Fruit fly (Drosophila melanogaster) whole organism, embryonic: ENCODE results near the gene CG31548.

ENCODE experiments used
- Bgb ChIP-seq: fragments of 200-800 bp; sonication (Bioruptor generic); IDR thresholded peaks from 2 replicates; pipeline ENCODE4 v1.3.6; 2022; ENCODE audit warnings: missing biosample characterization, missing genetic modification characterization; ENCODE audit not compliant: partially characterized antibody
- CG10209 ChIP-seq: fragments of 200-800 bp; sonication (Bioruptor generic); optimal IDR thresholded peaks from 3 replicates; lab custom pipeline; 2017; ENCODE audit warnings: missing biosample characterization, mild to moderate bottlenecking, missing genetic modification characterization, missing genetic modification reagents
- CG10565 ChIP-seq: fragments of 200-800 bp; sonication (Bioruptor generic); optimal IDR thresholded peaks from 3 replicates; lab custom pipeline; 2016; ENCODE audit warnings: missing biosample characterization, mild to moderate bottlenecking, missing genetic modification characterization
- CG12071 ChIP-seq: fragments of 200-800 bp; sonication (Bioruptor generic); optimal IDR thresholded peaks from 3 replicates; lab custom pipeline; 2018; ENCODE audit warnings: missing biosample characterization, mild to moderate bottlenecking, missing genetic modification characterization
- CG12219 ChIP-seq: fragments of 200-800 bp; sonication (Bioruptor generic); optimal IDR thresholded peaks from 3 replicates; lab custom pipeline; 2018; ENCODE audit warnings: missing biosample characterization, mild to moderate bottlenecking, missing genetic modification characterization
- CG12744 ChIP-seq: fragments of 200-800 bp; sonication (Bioruptor generic); optimal IDR thresholded peaks from 2 replicates; lab custom pipeline; 2016; ENCODE audit warnings: missing biosample characterization, missing genetic modification characterization
- CG15011 ChIP-seq: fragments of 200-800 bp; sonication (Bioruptor generic); optimal IDR thresholded peaks from 3 replicates; lab custom pipeline; 2018; ENCODE audit warnings: missing biosample characterization, mild to moderate bottlenecking, missing genetic modification characterization
- CG17186 ChIP-seq: fragments of 200-800 bp; sonication (Bioruptor generic); optimal IDR thresholded peaks from 3 replicates; lab custom pipeline; 2017; ENCODE audit warnings: missing biosample characterization, missing genetic modification reagents, missing genetic modification characterization
- CG17361 ChIP-seq: fragments of 200-800 bp; sonication (Bioruptor generic); IDR thresholded peaks from 3 replicates; pipeline ENCODE4 v1.3.6; 2022; ENCODE audit warnings: missing biosample characterization, missing genetic modification characterization
- CG17612 ChIP-seq: fragments of 200-800 bp; sonication (Bioruptor generic); IDR thresholded peaks from 2 replicates; pipeline ENCODE4 v1.3.6; 2022; ENCODE audit warnings: missing biosample characterization, missing genetic modification characterization
- CG34422 ChIP-seq: fragments of 200-800 bp; sonication (Bioruptor generic); IDR thresholded peaks from 3 replicates; pipeline ENCODE4 v1.3.6; 2022; ENCODE audit warnings: missing biosample characterization, missing genetic modification characterization
- CG42726 ChIP-seq: fragments of 200-800 bp; sonication (Bioruptor generic); IDR thresholded peaks from 2 replicates; pipeline ENCODE4 v1.3.6; 2022; ENCODE audit warnings: missing biosample characterization, missing genetic modification characterization; ENCODE audit not compliant: partially characterized antibody
- CG6791 ChIP-seq: fragments of 200-800 bp; sonication (Bioruptor generic); IDR thresholded peaks from 3 replicates; pipeline ENCODE4 v1.3.6; 2022; ENCODE audit warnings: missing biosample characterization, missing genetic modification characterization; ENCODE audit not compliant: partially characterized antibody
- CG7839 ChIP-seq: fragments of 200-800 bp; sonication (Bioruptor generic); optimal IDR thresholded peaks from 3 replicates; lab custom pipeline; 2018; ENCODE audit warnings: missing biosample characterization, mild to moderate bottlenecking, missing genetic modification characterization, moderate library complexity
- CG8359 ChIP-seq: fragments of 200-800 bp; sonication (Bioruptor generic); optimal IDR thresholded peaks from 2 replicates; lab custom pipeline; 2017; ENCODE audit warnings: missing biosample characterization, mild to moderate bottlenecking, missing genetic modification characterization, borderline replicate concordance
- CG8478 ChIP-seq: fragments of >200 bp; optimal IDR thresholded peaks from 2 replicates; lab custom pipeline; 2018
- CG8944 ChIP-seq: fragments of 200-800 bp; sonication (Bioruptor generic); optimal IDR thresholded peaks from 3 replicates; lab custom pipeline; 2016; ENCODE audit warnings: missing biosample characterization, missing genetic modification characterization
- Dad ChIP-seq: fragments of 200-800 bp; sonication (Bioruptor generic); optimal IDR thresholded peaks from 3 replicates; lab custom pipeline; 2016; ENCODE audit warnings: missing biosample characterization, missing genetic modification characterization
- Dfd ChIP-seq, 2 experiments: fragments of >200 bp; optimal IDR thresholded peaks; 2 replicates each; lab custom pipeline; 2017; ENCODE audit warnings: missing biosample characterization in 2 of 2, missing genetic modification characterization in 2 of 2
- HLH54F ChIP-seq: fragments of 200-800 bp; sonication (Bioruptor generic); optimal IDR thresholded peaks from 3 replicates; lab custom pipeline; 2016; ENCODE audit warnings: missing biosample characterization, missing genetic modification characterization
- HLHmδ ChIP-seq: fragments of 200-800 bp; sonication (Bioruptor generic); optimal IDR thresholded peaks from 2 replicates; lab custom pipeline; 2018; ENCODE audit warnings: missing biosample characterization, mild to moderate bottlenecking, missing genetic modification characterization, moderate library complexity
- Hr39 ChIP-seq: fragments of >200 bp; optimal IDR thresholded peaks from 2 replicates; lab custom pipeline; 2017
- Kr ChIP-seq: fragments of 200-800 bp; sonication (Bioruptor generic); optimal IDR thresholded peaks from 2 replicates; lab custom pipeline; 2017; ENCODE audit warnings: missing biosample characterization, mild to moderate bottlenecking, missing genetic modification characterization
- Meics ChIP-seq: fragments of 200-800 bp; sonication (Bioruptor generic); optimal IDR thresholded peaks from 2 replicates; lab custom pipeline; 2017; ENCODE audit warnings: missing biosample characterization, mild to moderate bottlenecking, missing genetic modification characterization
- Sry-β ChIP-seq: fragments of 200-800 bp; sonication (Bioruptor generic); optimal IDR thresholded peaks from 2 replicates; lab custom pipeline; 2018; ENCODE audit warnings: missing biosample characterization, mild to moderate bottlenecking, missing genetic modification characterization, moderate library complexity
- Sry-δ ChIP-seq: fragments of 200-800 bp; sonication (Bioruptor generic); optimal IDR thresholded peaks from 2 replicates; lab custom pipeline; 2016; ENCODE audit warnings: missing biosample characterization, missing genetic modification characterization
- Taf1 ChIP-seq: fragments of 200-800 bp; sonication (Bioruptor generic); IDR thresholded peaks from 2 replicates; pipeline ENCODE4 v1.3.6; 2022; ENCODE audit warnings: missing biosample characterization, missing genetic modification characterization
- YL-1 ChIP-seq: fragments of 200-800 bp; sonication (Bioruptor generic); optimal IDR thresholded peaks from 3 replicates; lab custom pipeline; 2017; ENCODE audit warnings: missing biosample characterization, mild to moderate bottlenecking, missing genetic modification characterization
- amos ChIP-seq: fragments of 200-800 bp; sonication (Bioruptor generic); IDR thresholded peaks from 2 replicates; pipeline ENCODE4 v1.3.6; 2022; ENCODE audit warnings: missing biosample characterization, missing genetic modification characterization; ENCODE audit not compliant: partially characterized antibody
- dm ChIP-seq: fragments of 200-800 bp; sonication (Bioruptor generic); optimal IDR thresholded peaks from 3 replicates; lab custom pipeline; 2016; ENCODE audit warnings: missing biosample characterization, missing genetic modification characterization
- ems ChIP-seq: fragments of 200-800 bp; sonication (Bioruptor generic); optimal IDR thresholded peaks from 3 replicates; lab custom pipeline; 2016; ENCODE audit warnings: missing biosample characterization, missing genetic modification characterization
- gfzf ChIP-seq: fragments of 200-800 bp; sonication (Bioruptor generic); optimal IDR thresholded peaks from 2 replicates; lab custom pipeline; 2016; ENCODE audit warnings: missing biosample characterization, mild to moderate bottlenecking, missing genetic modification characterization, moderate library complexity
- hth ChIP-seq: fragments of >200 bp; optimal IDR thresholded peaks from 2 replicates; lab custom pipeline; 2017; ENCODE audit warnings: inconsistent platforms
- ind ChIP-seq: fragments of 200-800 bp; sonication (Bioruptor generic); optimal IDR thresholded peaks from 3 replicates; lab custom pipeline; 2016; ENCODE audit warnings: missing biosample characterization, missing genetic modification characterization
- jing ChIP-seq: fragments of 200-800 bp; sonication (Bioruptor generic); optimal IDR thresholded peaks from 2 replicates; lab custom pipeline; 2018; ENCODE audit warnings: missing biosample characterization, mild to moderate bottlenecking, missing genetic modification characterization
- lmd ChIP-seq: fragments of 200-800 bp; sonication (Bioruptor generic); IDR thresholded peaks from 2 replicates; pipeline ENCODE4 v1.3.6; 2022; ENCODE audit warnings: missing biosample characterization, missing genetic modification characterization
- lov ChIP-seq, 2 experiments: fragments of 200-800 bp in 1 of 2; fragments of >200 bp in 1 of 2; sonication (Bioruptor generic) in 1 of 2; IDR thresholded peaks in 1 of 2; optimal IDR thresholded peaks in 1 of 2; 2 replicates in 1 of 2; 3 replicates in 1 of 2; pipeline versions ENCODE4 v1.3.6 to Lab custom; 2017 to 2022; ENCODE audit warnings: missing biosample characterization in 1 of 2, missing genetic modification characterization in 1 of 2
- mirr ChIP-seq: fragments of 200-800 bp; sonication (Bioruptor generic); optimal IDR thresholded peaks from 3 replicates; lab custom pipeline; 2018; ENCODE audit warnings: missing biosample characterization, mild to moderate bottlenecking, missing genetic modification characterization
- nerfin-1 ChIP-seq: fragments of 200-800 bp; sonication (Bioruptor generic); optimal IDR thresholded peaks from 3 replicates; lab custom pipeline; 2019; ENCODE audit warnings: missing biosample characterization, mild to moderate bottlenecking, missing genetic modification characterization, moderate library complexity
- nerfin-2 ChIP-seq: fragments of 200-800 bp; sonication (Bioruptor generic); IDR thresholded peaks from 2 replicates; pipeline ENCODE4 v1.3.6; 2022; ENCODE audit warnings: missing biosample characterization, missing genetic modification characterization; ENCODE audit not compliant: partially characterized antibody
- phol ChIP-seq: fragments of 200-800 bp; sonication (Bioruptor generic); optimal IDR thresholded peaks from 3 replicates; lab custom pipeline; 2018; ENCODE audit warnings: missing biosample characterization, mild to moderate bottlenecking, missing genetic modification characterization, moderate library complexity
- prd ChIP-seq, 3 experiments: fragments of >200 bp in 2 of 3; fragments of 200-800 bp in 1 of 3; sonication (Bioruptor generic) in 1 of 3; optimal IDR thresholded peaks in 2 of 3; IDR thresholded peaks in 1 of 3; 2 replicates in 2 of 3; 3 replicates in 1 of 3; pipeline versions ENCODE4 v1.3.6 to Lab custom; 2017 to 2022; ENCODE audit warnings: missing biosample characterization in 1 of 3, missing genetic modification characterization in 1 of 3
- seq ChIP-seq: fragments of 200-800 bp; sonication (Bioruptor generic); IDR thresholded peaks from 2 replicates; pipeline ENCODE4 v1.3.6; 2022; ENCODE audit warnings: missing biosample characterization, missing genetic modification characterization
- sim ChIP-seq: fragments of 200-800 bp; sonication (Bioruptor generic); IDR thresholded peaks from 2 replicates; pipeline ENCODE4 v1.3.6; 2022; ENCODE audit warnings: missing biosample characterization, missing genetic modification characterization
- sisA ChIP-seq: fragments of 200-800 bp; sonication (Bioruptor generic); IDR thresholded peaks from 2 replicates; pipeline ENCODE4 v1.3.6; 2022; ENCODE audit warnings: missing biosample characterization, missing genetic modification characterization
- sna ChIP-seq: fragments of 200-800 bp; sonication (Bioruptor generic); IDR thresholded peaks from 2 replicates; pipeline ENCODE4 v1.3.6; 2022; ENCODE audit warnings: missing biosample characterization, missing genetic modification characterization; ENCODE audit not compliant: partially characterized antibody
- trem ChIP-seq: fragments of 200-800 bp; optimal IDR thresholded peaks from 3 replicates; lab custom pipeline; 2019; ENCODE audit warnings: missing biosample characterization, mild to moderate bottlenecking, missing genetic modification characterization, moderate library complexity
- twi ChIP-seq: fragments of 200-800 bp; optimal IDR thresholded peaks from 2 replicates; lab custom pipeline; 2019; ENCODE audit warnings: missing biosample characterization, mild to moderate bottlenecking, missing genetic modification characterization, moderate library complexity

The CG31548 gene

DNA sequence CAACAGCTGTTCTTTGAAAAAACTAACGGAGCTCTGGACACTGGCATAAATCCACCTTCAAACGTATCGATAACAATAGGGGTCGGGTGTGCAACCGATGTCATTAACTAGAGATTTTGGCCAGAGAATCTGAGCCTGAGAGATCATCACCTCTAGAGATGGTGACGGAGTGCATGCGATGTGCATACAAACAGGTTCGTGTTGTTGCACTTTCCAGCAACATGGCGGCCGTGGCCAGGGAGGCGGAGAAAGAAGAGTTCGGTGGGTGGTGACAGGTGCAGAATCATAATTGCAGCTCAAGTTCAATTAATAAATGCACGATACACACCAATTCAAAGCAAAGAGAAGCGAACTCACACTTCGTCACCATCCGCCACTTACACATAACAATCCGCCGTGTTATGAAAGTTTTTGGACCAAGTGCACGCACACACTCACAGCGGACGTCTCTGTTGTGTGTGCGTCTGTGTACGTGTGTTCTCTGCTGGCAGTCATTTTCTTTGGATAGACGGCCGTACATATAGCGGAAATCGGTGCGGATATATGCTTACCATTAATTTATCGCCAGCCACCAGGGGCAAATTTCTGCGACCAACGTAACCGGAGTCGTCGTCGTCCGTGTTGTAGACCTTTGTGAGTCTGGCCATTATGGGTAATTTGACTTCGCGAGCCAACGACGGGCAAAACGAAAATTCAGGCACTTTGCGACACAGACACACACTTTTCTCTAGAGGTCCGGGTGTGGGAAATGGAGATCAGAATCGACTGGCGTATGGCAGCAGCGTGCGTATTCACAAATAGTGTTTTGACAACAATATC, 22.5 kb upstream of the CG31548 start (continued):
- 0 out of 2 replicates have a peak, but pooled peaks have one; percentile 25 for TF ChIP-seq sisA
- TF ChIP-seq sim (GFP tag; lab: Robert Waterston, UW): no peak
- TF ChIP-seq sna (GFP tag; lab: Robert Waterston, UW): peak; percentile 40; the same call in 1 of the 2 replicates
- TF ChIP-seq nerfin-2 (GFP tag; lab: Robert Waterston, UW): no peak
- no peak for TF ChIP-seq CG12744 (GFP tag; lab: Kevin White, UChicago)
- peak; percentile 78 for TF ChIP-seq Sry-δ (GFP tag; lab: Kevin White, UChicago)
- TF ChIP-seq CG17361 (GFP tag; lab: Robert Waterston, UW): 0 out of 3 replicates have a peak, but pooled peaks have one; percentile 16
- no peak for TF ChIP-seq CG15011 (GFP tag; lab: Kevin White, UChicago)
- TF ChIP-seq Dfd (GFP tag; optimal IDR thresholded peaks at IDR 0.05; lab: Kevin White, UChicago): no peak
- peak; percentile 84 for TF ChIP-seq CG8478 (lab: Kevin White, UChicago)
- TF ChIP-seq CG10565 (GFP tag; lab: Kevin White, UChicago): no peak
- TF ChIP-seq CG6791 (GFP tag; lab: Robert Waterston, UW): no peak
- no peak for TF ChIP-seq CG7839 (tag; lab: Kevin White, UChicago)
- TF ChIP-seq Hr39 (lab: Kevin White, UChicago): no peak
- TF ChIP-seq mirr: no peak
- TF ChIP-seq prd (optimal IDR thresholded peaks at IDR 0.05; lab: Kevin White, UChicago): no peak
- TF ChIP-seq prd (GFP tag; IDR thresholded peaks at IDR 0.05; lab: Robert Waterston, UW): peak; percentile 15; the same call in 1 of the 3 replicates
- TF ChIP-seq CG8359 (GFP tag; lab: Kevin White, UChicago): no peak
- no peak for TF ChIP-seq HLHmδ (GFP tag; lab: Kevin White, UChicago)
- no peak for TF ChIP-seq hth (lab: Kevin White, UChicago)
- TF ChIP-seq dm (GFP tag; lab: Kevin White, UChicago): no peak
- no peak for TF ChIP-seq CG17612 (GFP tag; lab: Robert Waterston, UW)
- TF ChIP-seq Meics (GFP tag; lab: Kevin White, UChicago): peak; percentile 49
- TF ChIP-seq YL-1 (GFP tag; lab: Kevin White, UChicago): peak; percentile 76
- TF ChIP-seq ems: no peak
- TF ChIP-seq CG42726 (GFP tag; lab: Robert Waterston, UW): no peak
- TF ChIP-seq HLH54F (GFP tag; lab: Kevin White, UChicago): no peak
- no peak for TF ChIP-seq Sry-β (GFP tag; lab: Kevin White, UChicago)
- TF ChIP-seq Dad (GFP tag; lab: Kevin White, UChicago): no peak
- no peak for TF ChIP-seq ind (GFP tag; lab: Kevin White, UChicago)
- TF ChIP-seq phol (tag; lab: Kevin White, UChicago): peak; percentile 87
- TF ChIP-seq CG34422 (GFP tag; lab: Robert Waterston, UW): peak; percentile 20; the same call in 1 of the 3 replicates
- no peak for TF ChIP-seq jing (GFP tag; lab: Kevin White, UChicago)
- TF ChIP-seq CG10209 (GFP tag; lab: Kevin White, UChicago): no peak
- no peak for TF ChIP-seq Kr (GFP tag; lab: Kevin White, UChicago)
- TF ChIP-seq gfzf (GFP tag; lab: Kevin White, UChicago): no peak
- no peak for TF ChIP-seq nerfin-1
- no peak for TF ChIP-seq Taf1 (GFP tag; lab: Robert Waterston, UW)
- no peak for TF ChIP-seq CG12071 (GFP tag; lab: Kevin White, UChicago)
- TF ChIP-seq trem (tag; lab: Kevin White, UChicago): no peak
- TF ChIP-seq twi (tag; lab: Kevin White, UChicago): no peak
- TF ChIP-seq CG8944: no peak
- TF ChIP-seq CG12219 (GFP tag; lab: Kevin White, UChicago): no peak
- no peak; the same call in 1 of the 2 replicates for TF ChIP-seq Bgb (GFP tag; lab: Robert Waterston, UW)
- TF ChIP-seq lmd: 0 out of 2 replicates have a peak, but pooled peaks have one; percentile 4
- TF ChIP-seq lov (optimal IDR thresholded peaks at IDR 0.05; lab: Kevin White, UChicago): no peak
- no peak for TF ChIP-seq lov (GFP tag; IDR thresholded peaks at IDR 0.05; lab: Robert Waterston, UW)
- no peak for TF ChIP-seq CG17186 (GFP tag; lab: Kevin White, UChicago)
- TF ChIP-seq amos: peak; percentile 54
- TF ChIP-seq seq (GFP tag; lab: Robert Waterston, UW): no peak
